Worm (Caenorhabditis elegans): ENCODE results near the gene cct-4.

Gene cct-4

DNA sequence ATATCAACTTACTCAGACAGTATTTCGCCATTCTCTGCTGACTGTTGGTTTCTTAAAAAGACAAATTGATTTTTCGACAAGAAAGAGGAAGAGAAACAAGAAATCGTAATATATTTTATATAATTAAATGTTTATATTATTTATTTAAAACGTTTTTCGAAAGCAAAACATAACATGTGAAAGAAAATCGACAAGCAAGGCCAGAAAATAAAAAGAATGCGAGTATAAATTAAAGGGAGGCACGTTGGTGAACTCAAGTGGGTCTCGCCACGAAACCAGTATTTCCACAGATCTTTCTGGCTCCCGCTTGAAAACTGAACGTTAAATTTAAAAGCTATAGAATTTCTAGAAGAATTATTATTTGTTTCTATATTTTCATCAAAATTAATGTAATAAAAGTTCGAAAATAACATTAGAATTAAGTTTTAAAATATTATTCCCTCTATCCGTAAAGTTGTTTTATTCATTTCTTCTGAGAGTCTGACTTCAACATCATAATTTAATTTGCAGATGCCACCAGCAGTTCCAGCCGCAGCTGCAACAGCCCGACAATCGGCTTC, at the start of gene cct-4, which contains the start of gene nst-1:
TSS of gene cct-4 (plus strand) at position 510 of the 560 bp plus-strand sequence.
TSS of gene nst-1 (minus strand) at position 51 of the 560 bp plus-strand sequence.
- TF ChIP-seq sdc-2 (tag; optimal IDR thresholded peaks at IDR 0.05), result no peak
- TF ChIP-seq ceh-14 (tag; optimal IDR thresholded peaks at IDR 0.05), result no peak
- TF ChIP-seq C38D4.7 (GFP tag; optimal IDR thresholded peaks at IDR 0.05), result no peak
- no peak for TF ChIP-seq fax-1 (tag; optimal IDR thresholded peaks at IDR 0.05)
- TF ChIP-seq fkh-10 (GFP tag; optimal IDR thresholded peaks at IDR 0.05), result no peak
- no peak for TF ChIP-seq rnt-1 (tag; optimal IDR thresholded peaks at IDR 0.05)
- TF ChIP-seq zip-5 (tag; optimal IDR thresholded peaks at IDR 0.05), result no peak
- no peak for TF ChIP-seq ceh-48 (tag; optimal IDR thresholded peaks at IDR 0.05)
- TF ChIP-seq ceh-6 (GFP tag; optimal IDR thresholded peaks at IDR 0.05), result no peak
- no peak for TF ChIP-seq ceh-30 (tag; optimal IDR thresholded peaks at IDR 0.05)
- no peak for TF ChIP-seq dmd-4 (tag; optimal IDR thresholded peaks at IDR 0.05; ENCODE audit: borderline replicate concordance)

ce11 chrII:8238155-8238554, 45.3 kb upstream of the cct-4 start, which contains the start of gene nlp-5:
Gene nlp-5 (plus strand): TSS chrII:8238455.
- TF ChIP-seq nfya-1 (tag; optimal IDR thresholded peaks at IDR 0.05), result no peak

DNA sequence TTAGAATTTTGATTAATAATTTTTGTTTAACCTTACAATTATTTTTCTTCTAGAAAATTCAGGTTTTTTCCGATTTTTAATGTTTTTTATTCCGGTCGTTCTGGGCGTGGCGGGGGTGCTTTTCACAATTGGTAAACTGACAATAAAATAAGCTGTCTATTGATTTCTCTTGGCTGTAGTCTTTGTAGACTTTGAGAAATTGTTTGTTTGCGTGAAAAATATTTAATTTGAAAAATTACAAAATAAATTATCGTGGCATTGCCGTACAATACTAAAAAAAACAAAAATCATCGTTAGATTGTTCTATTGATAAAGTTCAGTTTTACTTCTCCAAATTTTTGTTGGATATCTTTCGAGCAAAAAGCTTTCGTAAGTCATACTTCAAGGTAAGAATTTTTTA, 37.0 kb upstream of the cct-4 start, which contains the start of gene F35C11.3:
TSS of gene F35C11.3 (plus strand) at position 301 of the 400 bp plus-strand sequence.
- TF ChIP-seq ahr-1 (tag; optimal IDR thresholded peaks at IDR 0.05) (no peak), fkh-10 (GFP tag; optimal IDR thresholded peaks at IDR 0.05) (no peak), ceh-48 (tag; optimal IDR thresholded peaks at IDR 0.05) (no peak), sdc-2 (tag; optimal IDR thresholded peaks at IDR 0.05) (no peak), mec-3 (tag; optimal IDR thresholded peaks at IDR 0.05; ENCODE audit: borderline replicate concordance) (no peak), K02D7.2 (tag; optimal IDR thresholded peaks at IDR 0.05) (no peak), ceh-9 (tag; optimal IDR thresholded peaks at IDR 0.05) (no peak)

DNA sequence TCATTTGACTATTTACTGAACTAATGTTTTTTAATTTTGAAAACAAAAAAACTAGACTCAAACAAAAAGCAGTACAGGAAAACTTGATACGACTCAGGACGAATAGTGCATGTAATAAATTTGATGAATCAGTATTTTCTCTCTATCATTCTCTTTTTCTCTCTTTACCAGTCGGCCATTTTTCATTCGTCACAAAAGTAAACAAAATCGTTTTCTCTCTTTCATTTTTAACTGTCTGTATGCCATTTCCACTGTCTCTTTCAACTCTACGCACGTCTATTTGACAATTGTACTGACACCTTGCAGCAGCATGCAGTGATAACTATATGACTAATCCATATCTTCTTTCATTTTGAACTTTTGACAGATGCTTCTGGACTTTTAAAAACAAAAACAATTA, 34.7 kb upstream of the cct-4 start, which contains the start of the genes F35C11.2 and F35C11.4:
TSS of gene F35C11.2 (minus strand) at position 90 of the 400 bp plus-strand sequence.
TSS of gene F35C11.4 (plus strand) at position 260 of the 400 bp plus-strand sequence.
- no peak for TF ChIP-seq ceh-19 (GFP tag; optimal IDR thresholded peaks at IDR 0.05)
- no peak for TF ChIP-seq unc-42 (tag; optimal IDR thresholded peaks at IDR 0.05)
- TF ChIP-seq ceh-2 (tag; optimal IDR thresholded peaks at IDR 0.05), result no peak
- no peak for TF ChIP-seq gmeb-2 (tag; optimal IDR thresholded peaks at IDR 0.05)
- TF ChIP-seq elt-2 (tag; optimal IDR thresholded peaks at IDR 0.05), result no peak
- TF ChIP-seq hlh-8 (tag; optimal IDR thresholded peaks at IDR 0.05), result no peak
- TF ChIP-seq F13H6.1 (tag; optimal IDR thresholded peaks at IDR 0.05), result no peak

- TF ChIP-seq elt-2 (tag; optimal IDR thresholded peaks at IDR 0.05) (peak; percentile 55), pax-1 (tag; optimal IDR thresholded peaks at IDR 0.05) (no peak)
Measured at ce11 chrII:8249710-8250109, 33.8 kb upstream of the cct-4 start.

ce11 chrII:8253160-8253793, 30.2 kb upstream of the cct-4 start, which contains the start of gene F35C11.5:
Gene F35C11.5 (plus strand): TSS chrII:8253743.
- TF ChIP-seq ceh-9 (tag; optimal IDR thresholded peaks at IDR 0.05) (no peak), npax-4 (tag; optimal IDR thresholded peaks at IDR 0.05) (no peak), ama-1 (optimal IDR thresholded peaks at IDR 0.05) (no peak), nhr-232 (tag; optimal IDR thresholded peaks at IDR 0.05) (no peak), unc-86 (tag; optimal IDR thresholded peaks at IDR 0.05) (no peak), T23F11.4 (GFP tag; optimal IDR thresholded peaks at IDR 0.05) (no peak), ztf-16 (tag; optimal IDR thresholded peaks at IDR 0.05) (no peak), hlh-30 (tag; optimal IDR thresholded peaks at IDR 0.05; ENCODE audit: insufficient read depth) (no peak), fax-1 (tag; optimal IDR thresholded peaks at IDR 0.05) (no peak), ceh-2 (tag; optimal IDR thresholded peaks at IDR 0.05) (no peak), pros-1 (tag; optimal IDR thresholded peaks at IDR 0.05) (no peak), elt-2 (tag; optimal IDR thresholded peaks at IDR 0.05) (no peak), zip-5 (tag; optimal IDR thresholded peaks at IDR 0.05) (no peak), pha-4 (tag; optimal IDR thresholded peaks at IDR 0.05) (no peak), sox-4 (tag; optimal IDR thresholded peaks at IDR 0.05) (no peak), sdc-2 (tag; optimal IDR thresholded peaks at IDR 0.05) (no peak), ceh-30 (tag; optimal IDR thresholded peaks at IDR 0.05) (no peak)
